Worm (Caenorhabditis elegans) whole organism, L1 larva: ENCODE data around the gene C27H6.8.

ENCODE experiments used
- aly-2 ChIP-seq: fragments of 150-350 bp; optimal IDR thresholded peaks from 2 replicates; lab custom pipeline; 2014; ENCODE audit warnings: missing biosample characterization, missing genetic modification characterization
- ceh-82 ChIP-seq, 3 experiments: fragments of 150-350 bp in 1 of 3; sonication (generic microtip) in 2 of 3; optimal IDR thresholded peaks; 2 replicates each; lab custom pipeline; 2014 to 2017; ENCODE audit warnings: missing biosample characterization in 3 of 3, missing genetic modification characterization in 3 of 3
- ces-1 ChIP-seq: fragments of 150-350 bp; optimal IDR thresholded peaks from 2 replicates; lab custom pipeline; 2014; ENCODE audit warnings: missing biosample characterization, missing genetic modification reagents, missing genetic modification characterization
- dpl-1 ChIP-seq, 3 experiments: fragments of 150-350 bp in 2 of 3; sonication (generic microtip) in 1 of 3; optimal IDR thresholded peaks; 2 replicates each; lab custom pipeline; 2014 to 2017; ENCODE audit warnings: missing biosample characterization in 3 of 3, missing genetic modification characterization in 3 of 3, missing genetic modification reagents in 3 of 3
- efl-1 ChIP-seq, 4 experiments: fragments of 150-350 bp; optimal IDR thresholded peaks in 3 of 4; peaks in 1 of 4; 1 replicate in 1 of 4; 2 replicates in 3 of 4; lab custom pipeline; 2014; ENCODE audit warnings: missing biosample characterization in 2 of 4, missing genetic modification characterization in 2 of 4, missing genetic modification reagents in 2 of 4
- isw-1 ChIP-seq: fragments of 200-800 bp; sonication (Bioruptor generic); IDR thresholded peaks from 2 replicates; pipeline ENCODE4 v1.3.6; 2022; ENCODE audit warnings: missing genetic modification characterization, missing compliant biosample characterization
- nhr-11 ChIP-seq: fragments of 150-350 bp; optimal IDR thresholded peaks from 2 replicates; lab custom pipeline; 2014; ENCODE audit warnings: missing biosample characterization, missing genetic modification characterization
- tbx-2 ChIP-seq: sonication (generic microtip); optimal IDR thresholded peaks from 2 replicates; lab custom pipeline; 2016; ENCODE audit warnings: missing genetic modification characterization, missing compliant biosample characterization
- unc-62 ChIP-seq: fragments of 150-350 bp; optimal IDR thresholded peaks from 2 replicates; lab custom pipeline; 2014; ENCODE audit warnings: missing biosample characterization, missing genetic modification reagents, missing genetic modification characterization

DNA sequence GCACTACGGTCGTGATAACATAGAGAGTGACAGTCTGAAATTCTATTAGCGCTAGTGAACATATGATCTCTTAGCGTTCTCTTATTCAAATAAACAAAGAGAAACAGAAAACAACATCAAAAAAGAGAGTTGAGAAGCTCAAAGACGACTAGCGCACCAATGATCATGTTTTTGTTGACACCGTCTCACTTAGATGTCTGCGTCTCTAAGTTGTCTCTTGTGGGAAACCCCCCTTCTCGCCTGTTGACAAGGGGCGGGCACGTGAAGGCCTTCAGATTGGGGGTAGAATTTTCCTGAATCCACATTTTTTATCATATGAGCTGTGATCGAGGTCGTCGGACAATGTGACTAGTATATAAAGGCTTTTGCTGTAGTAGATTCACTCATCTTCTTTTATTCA, 32.3 kb upstream of the C27H6.8 start:
- no peak for TF ChIP-seq ceh-82 (tag; optimal IDR thresholded peaks at IDR 0.05; lab: Kevin White, UChicago)
- TF ChIP-seq efl-1 (optimal IDR thresholded peaks at IDR 0.05; lab: Kevin White, UChicago) = no peak
- no peak for TF ChIP-seq efl-1 (GFP tag; optimal IDR thresholded peaks at IDR 0.05 in 1 of 2; lab: Kevin White, UChicago)
- TF ChIP-seq aly-2 = no peak
- TF ChIP-seq tbx-2 (tag; lab: Kevin White, UChicago) = no peak
- TF ChIP-seq isw-1 (GFP tag; lab: Robert Waterston, UW) = no peak
- TF ChIP-seq ces-1 (GFP tag; lab: Kevin White, UChicago) = no peak
- no peak for TF ChIP-seq nhr-11 (tag; lab: Kevin White, UChicago)
- TF ChIP-seq dpl-1 (GFP tag; optimal IDR thresholded peaks at IDR 0.05; lab: Kevin White, UChicago) = peak in 1 of 3 experiments; percentile 7
- TF ChIP-seq unc-62 = no peak
